Worm (Caenorhabditis elegans): ENCODE data around the gene F42A8.1.

Gene F42A8.1

DNA sequence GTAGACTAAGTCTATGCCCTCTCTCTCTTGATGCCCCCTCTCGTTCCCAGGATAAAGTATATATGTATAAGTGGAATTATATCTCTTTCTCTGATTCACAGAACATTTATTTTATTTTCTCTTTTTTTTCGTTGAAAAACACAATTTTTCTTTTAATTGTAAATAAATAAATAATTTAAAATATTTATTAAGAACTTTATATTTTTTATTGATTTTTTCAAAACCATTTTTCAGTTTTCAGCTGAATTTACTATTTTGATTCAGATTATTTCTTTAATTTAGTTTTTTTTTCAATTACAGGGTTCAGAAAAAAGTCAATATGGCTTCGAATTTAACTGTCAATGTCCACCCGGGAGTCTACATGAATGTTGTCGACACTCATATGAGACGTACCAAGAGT is 15.0 kb downstream of the F42A8.1 start, which contains the start of gene eif-3.F:
Gene eif-3.F, plus strand, starts transcription at position 301 of the 400 bp plus-strand sequence.
- TF ChIP-seq nhr-2 (tag; optimal IDR thresholded peaks at IDR 0.05) (no peak), ham-2 (GFP tag; optimal IDR thresholded peaks at IDR 0.05) (no peak), elt-1 (tag; optimal IDR thresholded peaks at IDR 0.05; ENCODE audit: borderline replicate concordance, insufficient read depth) (no peak), snpc-4 (tag; optimal IDR thresholded peaks at IDR 0.05) (no peak), lin-13 (tag; optimal IDR thresholded peaks at IDR 0.05) (no peak), mls-2 (tag; optimal IDR thresholded peaks at IDR 0.05) (no peak), nhr-12 (tag; optimal IDR thresholded peaks at IDR 0.05) (no peak), elt-3 (tag; optimal IDR thresholded peaks at IDR 0.05) (no peak), blmp-1 (tag; optimal IDR thresholded peaks at IDR 0.05) (no peak), hlh-1 (tag; optimal IDR thresholded peaks at IDR 0.05) (no peak), mep-1 (tag; optimal IDR thresholded peaks at IDR 0.05) (no peak), sptf-1 (tag; optimal IDR thresholded peaks at IDR 0.05) (no peak), ceh-83 (GFP tag; optimal IDR thresholded peaks at IDR 0.05) (no peak), nhr-28 (tag; optimal IDR thresholded peaks at IDR 0.05) (no peak), ztf-11 (tag; optimal IDR thresholded peaks at IDR 0.05) (no peak), nhr-76 (tag; optimal IDR thresholded peaks at IDR 0.05) (no peak), drap-1 (GFP tag; optimal IDR thresholded peaks at IDR 0.05) (no peak), unc-120 (tag; optimal IDR thresholded peaks at IDR 0.05; ENCODE audit: poor library complexity, severe bottlenecking) (no peak), pha-4 (tag; optimal IDR thresholded peaks at IDR 0.05) (no peak)

DNA sequence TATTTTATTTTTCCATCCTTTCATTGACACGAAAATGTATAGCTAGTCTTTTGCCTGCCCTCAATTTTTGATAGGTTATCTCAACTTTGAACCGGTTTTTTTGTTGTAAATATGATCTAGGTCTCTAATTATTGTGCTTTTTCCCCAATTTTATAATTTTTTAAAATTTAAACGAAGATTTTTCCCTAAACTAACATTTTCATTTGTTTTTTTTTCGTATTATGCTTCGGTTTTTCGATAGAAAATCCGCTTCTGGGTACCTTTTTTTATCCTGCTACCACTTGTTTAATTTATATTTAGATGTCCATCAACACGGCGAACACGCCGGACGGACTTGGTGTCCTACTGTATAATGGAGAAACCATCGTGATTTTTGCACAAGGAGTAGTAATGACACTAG is 16.9 kb downstream of the F42A8.1 start, which contains the start of gene wbp-2:
Gene wbp-2, plus strand, starts transcription at position 301 of the 400 bp plus-strand sequence.
- TF ChIP-seq ces-1 (GFP tag; optimal IDR thresholded peaks at IDR 0.05) (no peak), unc-62 (GFP tag; optimal IDR thresholded peaks at IDR 0.05) (no peak), elt-3 (tag; optimal IDR thresholded peaks at IDR 0.05) (no peak), ceh-83 (GFP tag; optimal IDR thresholded peaks at IDR 0.05) (no peak), unc-120 (tag; optimal IDR thresholded peaks at IDR 0.05; ENCODE audit: poor library complexity, severe bottlenecking) (no peak), tbx-8 (GFP tag; optimal IDR thresholded peaks at IDR 0.05) (no peak), M03D4.4 (tag; optimal IDR thresholded peaks at IDR 0.05) (no peak), ztf-11 (tag; optimal IDR thresholded peaks at IDR 0.05) (no peak)

DNA sequence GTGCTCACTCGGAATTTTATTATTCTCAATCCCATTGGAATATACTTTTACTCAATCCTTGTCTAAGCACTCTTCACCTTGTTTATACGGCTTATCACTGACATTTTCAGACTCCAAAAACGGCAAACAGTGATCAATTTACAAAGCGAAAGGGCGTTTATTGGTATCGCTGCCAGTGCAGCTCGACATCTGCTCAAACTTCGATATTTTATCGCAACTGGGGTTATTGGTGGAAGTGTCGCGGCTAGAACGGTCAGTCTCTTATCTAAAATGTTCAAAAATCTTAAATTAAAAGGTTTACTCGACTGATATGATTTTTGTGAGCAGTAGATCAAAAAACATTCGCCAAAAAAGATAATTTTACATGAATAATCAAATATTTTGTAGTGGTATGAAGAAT is 20.8 kb downstream of the F42A8.1 start:
- TF ChIP-seq tbx-8 (GFP tag; optimal IDR thresholded peaks at IDR 0.05), result no peak
- no peak for TF ChIP-seq lin-13 (tag; optimal IDR thresholded peaks at IDR 0.05)
- TF ChIP-seq mls-2 (tag; optimal IDR thresholded peaks at IDR 0.05), result no peak
- no peak for TF ChIP-seq sem-2 (GFP tag; optimal IDR thresholded peaks at IDR 0.05)
- no peak for TF ChIP-seq unc-120 (tag; optimal IDR thresholded peaks at IDR 0.05; ENCODE audit: poor library complexity, severe bottlenecking)
- TF ChIP-seq nhr-237 (tag; optimal IDR thresholded peaks at IDR 0.05), result no peak
- TF ChIP-seq ces-1 (GFP tag; optimal IDR thresholded peaks at IDR 0.05), result no peak
- TF ChIP-seq sptf-1 (tag; optimal IDR thresholded peaks at IDR 0.05), result no peak
- TF ChIP-seq ceh-43 (GFP tag; optimal IDR thresholded peaks at IDR 0.05), result no peak
- no peak for TF ChIP-seq M03D4.4 (tag; optimal IDR thresholded peaks at IDR 0.05)
- no peak for TF ChIP-seq elt-3 (tag; optimal IDR thresholded peaks at IDR 0.05)
- TF ChIP-seq lsy-2 (tag; optimal IDR thresholded peaks at IDR 0.05), result no peak
- no peak for TF ChIP-seq zip-8 (tag; optimal IDR thresholded peaks at IDR 0.05)
- TF ChIP-seq bed-3 (GFP tag; optimal IDR thresholded peaks at IDR 0.05), result no peak
- TF ChIP-seq drap-1 (GFP tag; optimal IDR thresholded peaks at IDR 0.05), result no peak
- no peak for TF ChIP-seq nhr-76 (tag; optimal IDR thresholded peaks at IDR 0.05)
- TF ChIP-seq mep-1 (tag; optimal IDR thresholded peaks at IDR 0.05), result no peak

ce11 chrII:9324824-9325351 is 21.5 kb downstream of the F42A8.1 start, which contains the start of gene eat-3:
Gene eat-3, plus strand, starts transcription at chrII:9324874.
- peak; percentile 12 for TF ChIP-seq ces-1 (GFP tag; optimal IDR thresholded peaks at IDR 0.05)
- TF ChIP-seq unc-120 (tag; optimal IDR thresholded peaks at IDR 0.05; ENCODE audit: poor library complexity, severe bottlenecking), result peak; percentile 43
- peak; percentile 19 for TF ChIP-seq unc-62 (GFP tag; optimal IDR thresholded peaks at IDR 0.05)
- TF ChIP-seq lin-13 (tag; optimal IDR thresholded peaks at IDR 0.05), result no peak

DNA sequence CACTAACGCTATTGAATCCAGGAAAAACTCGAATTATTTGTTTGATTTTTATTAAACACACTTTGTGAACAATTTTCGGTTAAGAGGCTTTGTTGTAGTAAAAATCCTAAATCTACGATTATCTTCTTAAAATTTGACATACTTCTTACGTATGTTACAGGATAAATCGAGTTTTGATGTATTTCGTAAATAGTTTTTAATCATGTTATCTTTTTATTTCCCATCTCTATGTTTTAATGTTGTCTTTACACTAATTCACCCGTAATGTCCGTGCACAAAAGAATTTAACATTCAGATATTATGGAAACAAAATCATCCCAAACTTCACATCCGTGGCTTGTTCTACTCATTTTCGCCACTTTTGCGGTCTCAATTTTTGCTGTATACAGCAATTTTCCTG is 22.7 kb downstream of the F42A8.1 start, which contains the start of gene egli-1:
Gene egli-1, plus strand, starts transcription at position 301 of the 400 bp plus-strand sequence.
- no peak for TF ChIP-seq zip-8 (tag; optimal IDR thresholded peaks at IDR 0.05)
- no peak for TF ChIP-seq sem-2 (GFP tag; optimal IDR thresholded peaks at IDR 0.05)
